Fruit fly (Drosophila melanogaster) whole organism, embryonic: ENCODE measurements around the gene CRIF.

Experiments used
- Aef1 ChIP-seq: fragments of 200-800 bp; sonication (Bioruptor generic); IDR thresholded peaks from 3 replicates; pipeline ENCODE4 v1.3.6; 2022; ENCODE audit warnings: missing biosample characterization, missing genetic modification characterization
- Bgb ChIP-seq: fragments of 200-800 bp; sonication (Bioruptor generic); IDR thresholded peaks from 2 replicates; pipeline ENCODE4 v1.3.6; 2022; ENCODE audit warnings: missing biosample characterization, missing genetic modification characterization; ENCODE audit not compliant: partially characterized antibody
- CG10462 ChIP-seq: fragments of 200-800 bp; sonication (Bioruptor generic); optimal IDR thresholded peaks from 2 replicates; lab custom pipeline; 2016; ENCODE audit warnings: missing biosample characterization, missing genetic modification characterization
- CG11085 ChIP-seq: fragments of 200-800 bp; sonication (Bioruptor generic); IDR thresholded peaks from 2 replicates; pipeline ENCODE4 v1.3.6; 2022; ENCODE audit warnings: missing biosample characterization, missing genetic modification characterization
- CG15479 ChIP-seq: fragments of 200-800 bp; sonication (Bioruptor generic); optimal IDR thresholded peaks from 3 replicates; lab custom pipeline; 2019; ENCODE audit warnings: missing biosample characterization, mild to moderate bottlenecking, missing genetic modification characterization, moderate library complexity
- CG1602 ChIP-seq: fragments of 200-800 bp; sonication (Bioruptor generic); optimal IDR thresholded peaks from 3 replicates; lab custom pipeline; 2016; ENCODE audit warnings: missing biosample characterization, missing genetic modification characterization
- CG17829 ChIP-seq: fragments of 200-800 bp; optimal IDR thresholded peaks from 2 replicates; lab custom pipeline; 2019; ENCODE audit warnings: missing biosample characterization, mild to moderate bottlenecking, missing genetic modification characterization, moderate library complexity
- CG2678 ChIP-seq: fragments of 200-800 bp; sonication (Bioruptor generic); optimal IDR thresholded peaks from 3 replicates; lab custom pipeline; 2019; ENCODE audit warnings: missing biosample characterization, mild to moderate bottlenecking, missing genetic modification characterization, moderate library complexity
- CG2712 ChIP-seq: fragments of 200-800 bp; optimal IDR thresholded peaks from 3 replicates; lab custom pipeline; 2019; ENCODE audit warnings: missing biosample characterization, mild to moderate bottlenecking, missing genetic modification characterization, moderate library complexity
- CG4282 ChIP-seq: fragments of 200-800 bp; sonication (Bioruptor generic); optimal IDR thresholded peaks from 2 replicates; lab custom pipeline; 2016; ENCODE audit warnings: missing biosample characterization, missing genetic modification characterization
- CG4730 ChIP-seq: fragments of 200-800 bp; sonication (Bioruptor generic); IDR thresholded peaks from 2 replicates; pipeline ENCODE4 v1.3.6; 2022; ENCODE audit warnings: missing biosample characterization, missing genetic modification characterization
- CG4820 ChIP-seq: fragments of 200-800 bp; sonication (Bioruptor generic); optimal IDR thresholded peaks from 3 replicates; lab custom pipeline; 2016; ENCODE audit warnings: missing biosample characterization, missing genetic modification characterization
- CG5180 ChIP-seq: fragments of 200-800 bp; sonication (Bioruptor generic); optimal IDR thresholded peaks from 3 replicates; lab custom pipeline; 2017; ENCODE audit warnings: missing biosample characterization, missing genetic modification characterization, mild to moderate bottlenecking, moderate library complexity, missing genetic modification reagents
- CG6254 ChIP-seq: fragments of 200-800 bp; sonication (Bioruptor generic); optimal IDR thresholded peaks from 3 replicates; lab custom pipeline; 2017; ENCODE audit warnings: mild to moderate bottlenecking, missing biosample characterization, missing genetic modification reagents, missing genetic modification characterization
- CG6854 ChIP-seq: fragments of 200-800 bp; sonication (Bioruptor generic); optimal IDR thresholded peaks from 3 replicates; lab custom pipeline; 2017; ENCODE audit warnings: missing biosample characterization, mild to moderate bottlenecking, missing genetic modification characterization
- CG8388 ChIP-seq: fragments of 200-800 bp; sonication (Bioruptor generic); optimal IDR thresholded peaks from 2 replicates; lab custom pipeline; 2019; ENCODE audit warnings: missing biosample characterization, mild to moderate bottlenecking, missing genetic modification characterization, moderate library complexity
- CG8944 ChIP-seq: fragments of 200-800 bp; sonication (Bioruptor generic); optimal IDR thresholded peaks from 3 replicates; lab custom pipeline; 2016; ENCODE audit warnings: missing biosample characterization, missing genetic modification characterization
- CG9437 ChIP-seq: fragments of 200-800 bp; sonication (Bioruptor generic); optimal IDR thresholded peaks from 2 replicates; lab custom pipeline; 2018; ENCODE audit warnings: missing biosample characterization, mild to moderate bottlenecking, missing genetic modification characterization
- CTCF ChIP-seq: fragments of 200-800 bp; sonication (Bioruptor generic); optimal IDR thresholded peaks from 2 replicates; lab custom pipeline; 2017; ENCODE audit warnings: missing biosample characterization, mild to moderate bottlenecking, missing genetic modification characterization, moderate library complexity
- E2f1 ChIP-seq: fragments of 200-800 bp; sonication (Bioruptor generic); IDR thresholded peaks from 2 replicates; pipeline ENCODE4 v1.3.6; 2022; ENCODE audit warnings: missing biosample characterization, missing genetic modification characterization
- H15 ChIP-seq: fragments of 200-800 bp; sonication (Bioruptor generic); IDR thresholded peaks from 3 replicates; pipeline ENCODE4 v1.3.6; 2022; ENCODE audit warnings: missing biosample characterization, missing genetic modification characterization
- HmgZ ChIP-seq: fragments of 200-800 bp; sonication (Bioruptor generic); optimal IDR thresholded peaks from 2 replicates; lab custom pipeline; 2018; ENCODE audit warnings: missing biosample characterization, mild to moderate bottlenecking, missing genetic modification characterization
- Hr78 ChIP-seq, 2 experiments: fragments of 200-800 bp in 1 of 2; fragments of >200 bp in 1 of 2; sonication (Bioruptor generic) in 1 of 2; optimal IDR thresholded peaks; 2 replicates each; lab custom pipeline; 2017 to 2019; ENCODE audit warnings: missing biosample characterization in 2 of 2, missing genetic modification characterization in 2 of 2, mild to moderate bottlenecking in 1 of 2, moderate library complexity in 1 of 2
- Mad ChIP-seq: fragments of 200-800 bp; sonication (Bioruptor generic); optimal IDR thresholded peaks from 2 replicates; lab custom pipeline; 2016; ENCODE audit warnings: missing biosample characterization, missing genetic modification characterization
- Mes4 ChIP-seq: fragments of 200-800 bp; sonication (Bioruptor generic); optimal IDR thresholded peaks from 2 replicates; lab custom pipeline; 2016; ENCODE audit warnings: missing biosample characterization, missing genetic modification characterization
- Nf-YB ChIP-seq: fragments of 200-800 bp; sonication (Bioruptor generic); optimal IDR thresholded peaks from 3 replicates; lab custom pipeline; 2019; ENCODE audit warnings: missing biosample characterization, mild to moderate bottlenecking, missing genetic modification characterization, moderate library complexity
- Nf-YC ChIP-seq: fragments of 200-800 bp; optimal IDR thresholded peaks from 3 replicates; lab custom pipeline; 2019; ENCODE audit warnings: missing biosample characterization, mild to moderate bottlenecking, missing genetic modification characterization, moderate library complexity
- Oaz ChIP-seq: fragments of 200-800 bp; sonication (Bioruptor generic); IDR thresholded peaks from 2 replicates; pipeline ENCODE4 v1.3.6; 2022; ENCODE audit warnings: missing biosample characterization, missing genetic modification characterization
- Oli ChIP-seq: fragments of 200-800 bp; sonication (Bioruptor generic); optimal IDR thresholded peaks from 2 replicates; lab custom pipeline; 2018; ENCODE audit warnings: missing biosample characterization, mild to moderate bottlenecking, missing genetic modification characterization, moderate library complexity
- Pdp1 ChIP-seq, 2 experiments: fragments of 200-800 bp; sonication (Bioruptor generic); optimal IDR thresholded peaks; 3 replicates each; lab custom pipeline; 2016; ENCODE audit warnings: missing biosample characterization in 2 of 2, missing genetic modification characterization in 2 of 2, mild to moderate bottlenecking in 1 of 2, moderate library complexity in 1 of 2
- Poxn ChIP-seq: fragments of 200-800 bp; sonication (Bioruptor generic); IDR thresholded peaks from 2 replicates; pipeline ENCODE4 v1.3.6; 2022; ENCODE audit warnings: missing biosample characterization, missing genetic modification characterization
- Xrp1 ChIP-seq: fragments of 200-800 bp; sonication (Bioruptor generic); IDR thresholded peaks from 2 replicates; pipeline ENCODE4 v1.3.6; 2022; ENCODE audit warnings: missing biosample characterization, missing genetic modification characterization
- cas ChIP-seq: fragments of 200-800 bp; sonication (Bioruptor generic); IDR thresholded peaks from 2 replicates; pipeline ENCODE4 v1.3.6; 2022; ENCODE audit warnings: missing biosample characterization, missing genetic modification characterization
- chinmo ChIP-seq: fragments of 200-800 bp; sonication (Bioruptor generic); IDR thresholded peaks from 4 replicates; pipeline ENCODE4 v1.3.6; 2022; ENCODE audit warnings: missing biosample characterization, missing genetic modification characterization; ENCODE audit not compliant: partially characterized antibody
- dan ChIP-seq: fragments of 200-800 bp; sonication (Bioruptor generic); IDR thresholded peaks from 2 replicates; pipeline ENCODE4 v1.3.6; 2022; ENCODE audit warnings: missing biosample characterization, missing genetic modification characterization
- dm ChIP-seq: fragments of 200-800 bp; sonication (Bioruptor generic); optimal IDR thresholded peaks from 3 replicates; lab custom pipeline; 2016; ENCODE audit warnings: missing biosample characterization, missing genetic modification characterization
- dysf ChIP-seq: fragments of 200-800 bp; sonication (Bioruptor generic); IDR thresholded peaks from 3 replicates; pipeline ENCODE4 v1.3.6; 2022; ENCODE audit warnings: missing biosample characterization, missing genetic modification characterization
- gcm2 ChIP-seq: fragments of 200-800 bp; sonication (Bioruptor generic); optimal IDR thresholded peaks from 2 replicates; lab custom pipeline; 2016; ENCODE audit warnings: missing biosample characterization, missing genetic modification characterization
- gem ChIP-seq: fragments of 200-800 bp; sonication (Bioruptor generic); optimal IDR thresholded peaks from 2 replicates; lab custom pipeline; 2019; ENCODE audit warnings: missing biosample characterization, mild to moderate bottlenecking, missing genetic modification characterization, moderate library complexity
- gt ChIP-seq: fragments of 200-800 bp; sonication (Bioruptor generic); IDR thresholded peaks from 2 replicates; pipeline ENCODE4 v1.3.6; 2022; ENCODE audit warnings: missing biosample characterization, missing genetic modification characterization
- mam ChIP-seq: fragments of 200-800 bp; sonication (Bioruptor generic); optimal IDR thresholded peaks from 3 replicates; lab custom pipeline; 2016; ENCODE audit warnings: missing biosample characterization, missing genetic modification characterization
- peb ChIP-seq: fragments of 200-800 bp; sonication (Bioruptor generic); IDR thresholded peaks from 2 replicates; pipeline ENCODE4 v1.3.6; 2022; ENCODE audit warnings: missing biosample characterization, missing genetic modification characterization
- pho ChIP-seq: fragments of 200-800 bp; sonication (Bioruptor generic); optimal IDR thresholded peaks from 2 replicates; lab custom pipeline; 2016; ENCODE audit warnings: missing biosample characterization, missing genetic modification characterization
- phol ChIP-seq: fragments of 200-800 bp; sonication (Bioruptor generic); optimal IDR thresholded peaks from 3 replicates; lab custom pipeline; 2018; ENCODE audit warnings: missing biosample characterization, mild to moderate bottlenecking, missing genetic modification characterization, moderate library complexity
- prd ChIP-seq, 3 experiments: fragments of >200 bp in 2 of 3; fragments of 200-800 bp in 1 of 3; sonication (Bioruptor generic) in 1 of 3; optimal IDR thresholded peaks in 2 of 3; IDR thresholded peaks in 1 of 3; 2 replicates in 2 of 3; 3 replicates in 1 of 3; pipeline versions ENCODE4 v1.3.6 to Lab custom; 2017 to 2022; ENCODE audit warnings: missing biosample characterization in 1 of 3, missing genetic modification characterization in 1 of 3
- sc ChIP-seq, 3 experiments: fragments of >200 bp in 2 of 3; fragments of 200-800 bp in 1 of 3; sonication (Bioruptor generic) in 1 of 3; optimal IDR thresholded peaks; 2 replicates in 2 of 3; 3 replicates in 1 of 3; lab custom pipeline; 2017; ENCODE audit warnings: mild to moderate bottlenecking in 1 of 3, missing biosample characterization in 1 of 3, missing genetic modification characterization in 1 of 3, missing genetic modification reagents in 1 of 3
- sisA ChIP-seq: fragments of 200-800 bp; sonication (Bioruptor generic); IDR thresholded peaks from 2 replicates; pipeline ENCODE4 v1.3.6; 2022; ENCODE audit warnings: missing biosample characterization, missing genetic modification characterization
- so ChIP-seq: fragments of 200-800 bp; sonication (Bioruptor generic); IDR thresholded peaks from 3 replicates; pipeline ENCODE4 v1.3.6; 2022; ENCODE audit warnings: missing biosample characterization, missing genetic modification characterization
- tup ChIP-seq: fragments of 200-800 bp; sonication (Bioruptor generic); optimal IDR thresholded peaks from 2 replicates; lab custom pipeline; 2016; ENCODE audit warnings: missing biosample characterization, mild to moderate bottlenecking, missing genetic modification characterization, moderate library complexity
- unc-4 ChIP-seq: fragments of 200-800 bp; sonication (Bioruptor generic); IDR thresholded peaks from 2 replicates; pipeline ENCODE4 v1.3.6; 2022; ENCODE audit warnings: missing biosample characterization, missing genetic modification characterization; ENCODE audit not compliant: partially characterized antibody

The CRIF gene

dm6 chr3L:21585397-21585796, 16.7 kb upstream of the CRIF start (continued):
- TF ChIP-seq mam (GFP tag; lab: Kevin White, UChicago) (no peak), CG17829 (tag; lab: Kevin White, UChicago) (peak; percentile 7), CG1602 (GFP tag; lab: Kevin White, UChicago) (peak; percentile 19), Oli (tag; lab: Kevin White, UChicago) (peak; percentile 26), gem (tag; lab: Kevin White, UChicago) (peak; percentile 40), CG15479 (no peak), CG8388 (GFP tag; lab: Kevin White, UChicago) (peak; percentile 0), CG11085 (no peak), CG4820 (GFP tag; lab: Kevin White, UChicago) (peak; percentile 6), phol (tag; lab: Kevin White, UChicago) (peak; percentile 1), sisA (GFP tag; lab: Robert Waterston, UW) (peak; percentile 15; the same call in 1 of the 2 replicates), CG8944 (GFP tag; lab: Kevin White, UChicago) (no peak), Poxn (no peak), Pdp1 (GFP tag; optimal IDR thresholded peaks at IDR 0.05; lab: Kevin White, UChicago) (peak in 1 of 2 experiments; percentile 22), CG9437 (GFP tag; lab: Kevin White, UChicago) (peak; percentile 8), CG2712 (tag; lab: Kevin White, UChicago) (peak; percentile 44), Xrp1 (GFP tag; lab: Robert Waterston, UW) (peak; percentile 38; the same call in 1 of the 2 replicates), dan (GFP tag; lab: Robert Waterston, UW) (no peak)

- no peak for TF ChIP-seq gt (GFP tag; lab: Robert Waterston, UW)
- TF ChIP-seq Bgb, result no peak
- no peak for TF ChIP-seq CG17829 (tag; lab: Kevin White, UChicago)
- TF ChIP-seq peb (GFP tag; lab: Robert Waterston, UW), result 0 out of 2 replicates have a peak, but pooled peaks have one; percentile 17
- no peak for TF ChIP-seq prd (optimal IDR thresholded peaks at IDR 0.05; lab: Kevin White, UChicago)
- TF ChIP-seq prd (GFP tag; IDR thresholded peaks at IDR 0.05; lab: Robert Waterston, UW), result no peak
- no peak for TF ChIP-seq Hr78 (GFP tag; optimal IDR thresholded peaks at IDR 0.05; lab: Kevin White, UChicago)
- TF ChIP-seq CG10462 (GFP tag; lab: Kevin White, UChicago), result no peak
- no peak for TF ChIP-seq dysf
- TF ChIP-seq CG6854 (GFP tag; lab: Kevin White, UChicago), result no peak
- no peak for TF ChIP-seq Aef1 (GFP tag; lab: Robert Waterston, UW)
- TF ChIP-seq H15, result no peak
- no peak for TF ChIP-seq CG5180 (GFP tag; lab: Kevin White, UChicago)
- TF ChIP-seq CG4730, result no peak
- TF ChIP-seq CG6254 (GFP tag; lab: Kevin White, UChicago), result peak; percentile 30
- TF ChIP-seq tup (GFP tag; lab: Kevin White, UChicago), result no peak
- TF ChIP-seq unc-4 (GFP tag; lab: Robert Waterston, UW), result no peak
- TF ChIP-seq Mes4 (GFP tag; lab: Kevin White, UChicago), result no peak
- no peak for TF ChIP-seq HmgZ (tag; lab: Kevin White, UChicago)
- no peak for TF ChIP-seq pho
- no peak for TF ChIP-seq Mad (GFP tag; lab: Kevin White, UChicago)
- no peak for TF ChIP-seq dm
- TF ChIP-seq Nf-YC (tag; lab: Kevin White, UChicago), result peak; percentile 95
- TF ChIP-seq CTCF (GFP tag; lab: Kevin White, UChicago), result peak; percentile 1
- peak; percentile 94 for TF ChIP-seq Nf-YB (GFP tag; lab: Kevin White, UChicago)
- peak; percentile 50; the same call in 1 of the 4 replicates for TF ChIP-seq chinmo (GFP tag; lab: Robert Waterston, UW)
- no peak for TF ChIP-seq cas (GFP tag; lab: Robert Waterston, UW)
- TF ChIP-seq Oaz (GFP tag; lab: Robert Waterston, UW), result no peak
- no peak for TF ChIP-seq gcm2 (GFP tag; lab: Kevin White, UChicago)
- TF ChIP-seq so (GFP tag; lab: Robert Waterston, UW), result no peak
- TF ChIP-seq CG2678 (tag; lab: Kevin White, UChicago), result no peak
- no peak for TF ChIP-seq CG4282
- no peak for TF ChIP-seq E2f1 (GFP tag; lab: Robert Waterston, UW)
- no peak for TF ChIP-seq sc (optimal IDR thresholded peaks at IDR 0.05; lab: Kevin White, UChicago)
- no peak for TF ChIP-seq sc (GFP tag; optimal IDR thresholded peaks at IDR 0.05; lab: Kevin White, UChicago)
Observed at dm6 chr3L:21584683-21585082, 16.0 kb upstream of the CRIF start.
